Worm (Caenorhabditis elegans) whole organism, mixed stage, embryonic: ENCODE results near the gene wrm-1.

Experiments used
- blmp-1 ChIP-seq: fragments of 150-350 bp; optimal IDR thresholded peaks from 2 replicates; lab custom pipeline; 2014; ENCODE audit warnings: missing biosample characterization, missing genetic modification characterization
- ceh-39 ChIP-seq: fragments of 150-350 bp; optimal IDR thresholded peaks from 2 replicates; lab custom pipeline; 2014; ENCODE audit warnings: missing biosample characterization, missing genetic modification characterization
- ceh-83 ChIP-seq: fragments of 200-800 bp; sonication (Bioruptor generic); optimal IDR thresholded peaks from 2 replicates; lab custom pipeline; 2018; ENCODE audit warnings: mild to moderate bottlenecking, missing genetic modification characterization, missing compliant biosample characterization
- ces-1 ChIP-seq: fragments of 150-350 bp; optimal IDR thresholded peaks from 2 replicates; lab custom pipeline; 2014; ENCODE audit warnings: missing biosample characterization, missing genetic modification reagents, missing genetic modification characterization
- cnd-1 ChIP-seq: fragments of 200-800 bp; sonication (Bioruptor generic); optimal IDR thresholded peaks from 2 replicates; lab custom pipeline; 2018; ENCODE audit warnings: mild to moderate bottlenecking, missing genetic modification characterization, missing compliant biosample characterization
- drap-1 ChIP-seq: fragments of 200-800 bp; sonication (Bioruptor generic); optimal IDR thresholded peaks from 3 replicates; lab custom pipeline; 2018; ENCODE audit warnings: mild to moderate bottlenecking, missing genetic modification characterization, missing compliant biosample characterization
- elt-1 ChIP-seq: sonication (generic microtip); optimal IDR thresholded peaks from 2 replicates; lab custom pipeline; 2017; ENCODE audit warnings: missing genetic modification characterization, mild to moderate bottlenecking, missing compliant biosample characterization, antibody characterized with exemption, moderate library complexity, borderline replicate concordance; ENCODE audit not compliant: insufficient read depth
- flh-1 ChIP-seq: fragments of 200-800 bp; sonication (Bioruptor generic); optimal IDR thresholded peaks from 2 replicates; lab custom pipeline; 2018; ENCODE audit warnings: mild to moderate bottlenecking, missing genetic modification characterization, moderate library complexity, missing compliant biosample characterization
- hlh-1 ChIP-seq: fragments of 150-350 bp; optimal IDR thresholded peaks from 2 replicates; lab custom pipeline; 2014; ENCODE audit warnings: missing biosample characterization, missing genetic modification reagents, missing genetic modification characterization
- lin-13 ChIP-seq: fragments of 150-350 bp; optimal IDR thresholded peaks from 2 replicates; lab custom pipeline; 2014; ENCODE audit warnings: missing biosample characterization, missing genetic modification characterization
- lin-32 ChIP-seq: fragments of 200-800 bp; sonication (Bioruptor generic); optimal IDR thresholded peaks from 2 replicates; lab custom pipeline; 2018; ENCODE audit warnings: mild to moderate bottlenecking, missing genetic modification characterization, missing compliant biosample characterization
- lsy-2 ChIP-seq: fragments of 150-350 bp; optimal IDR thresholded peaks from 2 replicates; lab custom pipeline; 2014; ENCODE audit warnings: missing biosample characterization, missing genetic modification characterization
- mab-5 ChIP-seq: fragments of 150-350 bp; optimal IDR thresholded peaks from 2 replicates; lab custom pipeline; 2014; ENCODE audit warnings: missing biosample characterization, missing genetic modification characterization
- mls-2 ChIP-seq: sonication (generic microtip); optimal IDR thresholded peaks from 2 replicates; lab custom pipeline; 2016; ENCODE audit warnings: mild to moderate bottlenecking, missing genetic modification characterization, moderate library complexity, missing compliant biosample characterization
- nhr-12 ChIP-seq: fragments of 150-350 bp; optimal IDR thresholded peaks from 2 replicates; lab custom pipeline; 2014; ENCODE audit warnings: missing biosample characterization, missing genetic modification characterization
- nhr-2 ChIP-seq: fragments of 150-350 bp; optimal IDR thresholded peaks from 2 replicates; lab custom pipeline; 2014; ENCODE audit warnings: missing biosample characterization, missing genetic modification characterization
- nhr-28 ChIP-seq: fragments of 150-350 bp; optimal IDR thresholded peaks from 2 replicates; lab custom pipeline; 2014; ENCODE audit warnings: missing biosample characterization, missing genetic modification characterization
- nhr-76 ChIP-seq: sonication (generic microtip); optimal IDR thresholded peaks from 2 replicates; lab custom pipeline; 2017; ENCODE audit warnings: missing biosample characterization, missing genetic modification characterization
- sem-2 ChIP-seq: fragments of 200-800 bp; sonication (Bioruptor generic); optimal IDR thresholded peaks from 2 replicates; lab custom pipeline; 2018; ENCODE audit warnings: mild to moderate bottlenecking, missing genetic modification characterization, missing compliant biosample characterization
- sptf-1 ChIP-seq: sonication (generic microtip); optimal IDR thresholded peaks from 2 replicates; lab custom pipeline; 2017; ENCODE audit warnings: mild to moderate bottlenecking, missing genetic modification characterization, moderate library complexity, missing compliant biosample characterization
- unc-120 ChIP-seq: sonication (generic microtip); optimal IDR thresholded peaks from 2 replicates; lab custom pipeline; 2017; ENCODE audit warnings: missing genetic modification characterization, missing compliant biosample characterization; ENCODE audit not compliant: poor library complexity, severe bottlenecking
- unc-39 ChIP-seq: fragments of 150-350 bp; optimal IDR thresholded peaks from 2 replicates; lab custom pipeline; 2014; ENCODE audit warnings: missing biosample characterization, missing genetic modification characterization
- unc-62 ChIP-seq: fragments of 150-350 bp; optimal IDR thresholded peaks from 2 replicates; lab custom pipeline; 2014; ENCODE audit warnings: missing biosample characterization, missing genetic modification reagents, missing genetic modification characterization
- zip-8 ChIP-seq: fragments of 150-350 bp; optimal IDR thresholded peaks from 2 replicates; lab custom pipeline; 2014; ENCODE audit warnings: missing biosample characterization, missing genetic modification characterization
- ztf-11 ChIP-seq: fragments of 150-350 bp; optimal IDR thresholded peaks from 2 replicates; lab custom pipeline; 2014; ENCODE audit warnings: missing biosample characterization, missing genetic modification characterization

Gene wrm-1

DNA sequence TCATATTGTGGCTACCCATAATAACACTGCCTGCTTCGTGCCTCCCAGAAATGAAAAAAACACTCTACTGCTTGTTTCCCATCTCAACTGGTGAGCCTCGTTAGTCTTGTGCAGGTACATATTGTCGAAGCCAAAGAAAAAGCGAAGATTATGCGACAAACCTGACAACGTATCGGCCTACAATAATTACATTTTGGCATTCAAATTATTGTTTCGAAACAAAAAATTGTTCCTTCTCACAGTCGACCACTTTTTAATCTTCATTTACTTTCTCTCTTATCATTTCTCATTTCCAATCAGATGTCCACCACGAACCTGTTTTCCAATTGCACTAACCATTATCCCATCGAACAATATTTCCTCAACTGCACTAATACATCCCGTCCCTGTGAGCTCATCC lies 20.4 kb downstream of the wrm-1 start, which contains the start of gene B0244.15:
B0244.15 (plus strand) TSS at position 301 of the 400 bp plus-strand sequence.
- TF ChIP-seq hlh-1 (tag; lab: Kevin White, UChicago), result no peak
- no peak for TF ChIP-seq flh-1 (GFP tag; lab: Kevin White, UChicago)
- no peak for TF ChIP-seq ceh-83 (GFP tag; lab: Kevin White, UChicago)
- TF ChIP-seq cnd-1, result no peak
- TF ChIP-seq lsy-2 (tag; lab: Kevin White, UChicago), result no peak
- no peak for TF ChIP-seq mls-2 (tag; lab: Kevin White, UChicago)
- no peak for TF ChIP-seq nhr-76 (tag; lab: Kevin White, UChicago)
- TF ChIP-seq sptf-1 (tag; lab: Kevin White, UChicago), result no peak
- no peak for TF ChIP-seq elt-1 (tag; lab: Kevin White, UChicago)
- no peak for TF ChIP-seq mab-5
- TF ChIP-seq ceh-39 (tag; lab: Kevin White, UChicago), result no peak
- TF ChIP-seq drap-1 (GFP tag; lab: Kevin White, UChicago), result no peak
- no peak for TF ChIP-seq sem-2 (GFP tag; lab: Kevin White, UChicago)
- no peak for TF ChIP-seq blmp-1 (tag; lab: Kevin White, UChicago)
- no peak for TF ChIP-seq nhr-2 (tag; lab: Kevin White, UChicago)
- TF ChIP-seq ztf-11 (tag; lab: Kevin White, UChicago), result no peak

DNA sequence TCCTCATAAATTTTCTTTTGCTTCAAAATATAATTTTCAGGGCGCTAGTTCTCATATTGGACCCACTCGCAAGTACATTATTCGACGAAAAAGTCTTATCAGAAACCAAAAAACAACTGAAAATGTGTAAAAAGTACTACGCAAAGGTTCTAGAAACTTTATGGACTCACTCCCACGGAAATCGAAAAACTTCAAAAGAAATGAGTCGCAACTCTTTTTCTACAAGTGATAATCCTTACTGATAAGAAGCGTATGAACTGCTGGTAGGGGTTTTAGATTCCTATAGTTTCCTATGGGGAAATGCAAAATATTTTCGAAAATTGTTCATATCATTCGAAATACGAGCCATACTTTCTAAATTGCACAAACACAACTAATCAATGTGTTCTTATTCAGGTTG lies 21.9 kb downstream of the wrm-1 start, which contains the start of gene B0244.5:
B0244.5 (plus strand) TSS at position 301 of the 400 bp plus-strand sequence.
- TF ChIP-seq unc-39 (tag; lab: Kevin White, UChicago) (no peak), sem-2 (GFP tag; lab: Kevin White, UChicago) (no peak), mab-5 (no peak)

DNA sequence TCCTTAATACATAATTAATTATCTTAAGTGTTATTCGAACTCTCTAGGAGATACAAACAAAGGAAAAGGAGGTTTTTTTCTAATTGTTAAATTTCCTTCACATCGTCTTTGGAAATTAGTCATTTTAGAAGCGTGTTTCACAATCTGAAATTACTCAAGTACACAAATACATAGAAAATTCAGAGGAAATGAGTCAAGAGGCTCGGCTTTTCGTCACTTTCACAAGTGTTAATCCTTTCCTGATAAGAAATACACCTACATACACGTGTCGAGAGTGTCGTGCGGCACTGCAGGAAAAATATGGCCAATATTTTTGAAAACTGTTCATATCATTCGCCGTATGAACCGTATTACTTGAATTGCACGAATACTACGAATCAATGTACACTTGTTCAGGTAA lies 24.5 kb downstream of the wrm-1 start, which contains the start of gene B0244.4:
B0244.4 (plus strand) TSS at position 301 of the 400 bp plus-strand sequence.
- no peak for TF ChIP-seq elt-1 (tag; lab: Kevin White, UChicago)
- no peak for TF ChIP-seq nhr-76 (tag; lab: Kevin White, UChicago)
- TF ChIP-seq lin-32, result no peak
- no peak for TF ChIP-seq cnd-1
- no peak for TF ChIP-seq lin-13 (tag; lab: Kevin White, UChicago)
- no peak for TF ChIP-seq unc-39 (tag; lab: Kevin White, UChicago)

DNA sequence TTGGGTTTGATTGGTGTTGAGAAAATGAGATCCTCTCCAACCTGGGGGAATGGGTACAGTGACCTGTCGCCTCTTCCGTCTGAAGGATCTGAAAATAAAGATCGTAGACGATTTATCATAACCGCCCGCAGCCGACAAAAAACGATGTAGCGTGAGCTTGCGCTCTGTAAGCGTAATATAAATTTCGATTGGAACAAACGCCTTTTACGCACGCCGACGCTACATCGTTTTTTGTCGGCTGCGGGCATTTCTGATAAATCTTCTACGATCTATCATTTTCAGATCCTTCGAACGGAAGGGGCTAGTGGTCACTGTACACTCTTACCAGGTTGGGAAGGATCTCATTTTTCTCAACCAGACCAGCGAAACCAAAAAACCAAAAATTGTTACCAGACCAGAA lies 25.7 kb downstream of the wrm-1 start:
- TF ChIP-seq elt-1 (tag; lab: Kevin White, UChicago) (no peak), nhr-76 (tag; lab: Kevin White, UChicago) (no peak), nhr-12 (tag; lab: Kevin White, UChicago) (no peak)

DNA sequence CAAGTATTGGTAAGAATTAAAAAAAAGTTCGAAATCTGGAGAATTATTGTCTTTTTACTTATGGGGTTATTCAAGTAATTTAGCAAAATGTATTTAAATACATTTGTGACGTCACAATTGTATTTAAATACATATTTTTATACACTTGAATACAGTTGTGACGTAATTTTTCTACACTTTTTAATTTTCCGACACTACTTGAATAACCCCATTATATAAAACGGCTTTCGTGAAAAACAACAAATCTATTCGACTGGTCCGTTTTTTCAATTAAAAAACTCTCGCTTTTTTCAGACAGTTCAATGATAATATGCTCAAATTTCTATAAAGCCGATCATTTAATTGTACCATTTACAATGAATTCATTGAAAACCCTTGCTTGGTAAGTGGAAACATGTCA lies 27.9 kb downstream of the wrm-1 start:
- TF ChIP-seq zip-8 (peak; percentile 91), sptf-1 (tag; lab: Kevin White, UChicago) (no peak)

DNA sequence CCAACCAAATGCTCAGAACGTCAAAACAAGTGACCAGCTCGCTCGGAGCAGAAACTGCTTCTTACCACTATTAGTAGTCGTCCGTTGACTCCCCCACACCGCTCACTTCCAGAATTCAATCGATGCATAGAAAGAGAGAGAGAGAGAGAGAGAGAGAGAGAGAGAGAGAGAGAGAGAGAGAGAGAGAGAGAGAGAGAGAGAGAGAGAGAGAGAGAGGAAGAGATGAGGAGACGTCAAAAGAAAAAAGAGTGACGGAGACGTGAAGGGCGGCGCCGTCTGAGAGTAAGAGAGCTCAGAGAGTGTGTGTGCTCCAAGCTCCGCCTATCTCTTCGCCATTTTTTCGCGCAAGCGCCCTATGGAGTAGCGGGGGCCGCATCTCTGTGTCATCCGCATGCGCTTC lies 32.6 kb downstream of the wrm-1 start, which contains the start of gene ida-1:
ida-1 (plus strand) TSS at position 336 of the 400 bp plus-strand sequence.
- peak; percentile 54 for TF ChIP-seq ces-1
- no peak for TF ChIP-seq nhr-28

DNA sequence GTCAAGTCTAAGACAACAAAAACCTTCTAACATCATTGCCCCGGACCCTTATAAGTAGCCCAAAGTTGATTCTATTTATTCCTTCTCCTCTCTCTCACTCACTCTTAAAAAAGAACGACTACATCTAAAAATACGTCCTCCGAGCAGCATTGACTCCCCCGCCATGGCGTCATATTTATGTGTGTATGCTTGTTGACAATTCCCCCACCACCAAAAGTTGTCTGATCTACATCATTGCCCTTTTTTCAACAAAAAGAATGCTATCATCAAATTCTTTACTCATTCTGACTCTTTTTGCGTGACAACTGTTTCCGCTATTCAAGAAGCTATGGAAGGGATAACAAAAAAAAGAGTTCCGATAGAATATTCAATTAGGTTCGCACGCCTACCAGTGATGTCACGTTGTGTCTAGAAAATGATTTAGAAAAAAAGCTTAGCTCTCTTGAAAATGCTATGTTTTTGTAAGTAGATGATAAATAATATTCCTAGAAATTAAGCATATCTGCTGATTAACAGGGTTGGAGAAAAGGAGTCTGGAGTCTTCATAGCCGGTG lies 34.9 kb downstream of the wrm-1 start:
- TF ChIP-seq ces-1, result peak; percentile 33
- no peak for TF ChIP-seq nhr-28

DNA sequence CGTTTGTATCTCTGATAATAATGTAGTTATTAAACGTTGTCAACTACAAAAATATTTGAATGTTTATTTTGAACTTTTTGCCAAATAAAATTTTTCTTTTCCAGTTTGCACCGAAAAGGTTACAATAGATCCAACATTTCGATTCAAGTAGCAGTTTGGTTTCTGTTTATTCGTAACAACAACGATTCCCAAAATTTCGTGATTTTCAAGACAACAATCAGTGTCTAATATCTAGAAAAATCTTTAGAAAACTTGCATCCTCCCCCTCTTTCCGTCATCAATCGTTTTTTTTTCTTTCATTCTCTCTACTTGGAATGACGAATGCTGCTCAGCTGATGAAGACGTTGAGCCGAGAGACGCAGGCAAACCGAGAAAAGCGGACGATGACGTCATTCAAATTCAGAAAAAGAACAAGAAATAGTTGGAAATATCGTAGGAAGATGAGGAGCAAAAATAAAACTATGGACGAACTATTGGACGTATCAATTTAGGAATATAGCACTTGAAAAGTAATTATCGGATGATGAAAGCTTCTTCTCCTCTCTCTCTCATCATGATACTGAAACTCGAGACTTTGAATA lies 36.0 kb downstream of the wrm-1 start:
- TF ChIP-seq unc-120 (tag; lab: Kevin White, UChicago) (no peak), zip-8 (peak; percentile 7), unc-62 (GFP tag; lab: Kevin White, UChicago) (no peak)
